Worm (Caenorhabditis elegans): Measurements from ENCODE around the gene F59B10.5.

ce11 chrII:10500674-10501073, 22.8 kb downstream of the F59B10.5 start:
- TF ChIP-seq ref-1 (GFP tag; conservative IDR thresholded peaks at IDR 0.05) (no peak), tab-1 (GFP tag; IDR thresholded peaks at IDR 0.05) (no peak), cog-1 (tag; optimal IDR thresholded peaks at IDR 0.05) (no peak), T22C8.4 (GFP tag; IDR thresholded peaks at IDR 0.05) (no peak), flt-1 (GFP tag; IDR thresholded peaks at IDR 0.05) (no peak), med-1 (GFP tag; optimal IDR thresholded peaks at IDR 0.05; ENCODE audit: insufficient read depth) (no peak), klf-2 (GFP tag; conservative IDR thresholded peaks at IDR 0.05) (no peak), ztf-23 (GFP tag; IDR thresholded peaks at IDR 0.05) (no peak)

Measured in whole organism, midembryonic.